Fruit fly (Drosophila melanogaster) whole organism, embryonic: Measurements from ENCODE around the gene CG34283.

Experiments
- Atf3 ChIP-seq: fragments of 200-800 bp; sonication (Bioruptor generic); optimal IDR thresholded peaks from 3 replicates; lab custom pipeline; 2016; ENCODE audit warnings: missing biosample characterization, missing genetic modification characterization
- BEAF-32 ChIP-seq: fragments of 200-800 bp; sonication (Bioruptor generic); optimal IDR thresholded peaks from 3 replicates; lab custom pipeline; 2017; ENCODE audit warnings: missing biosample characterization, missing genetic modification characterization, mild to moderate bottlenecking, moderate library complexity, missing genetic modification reagents
- CG10321 ChIP-seq: fragments of 200-800 bp; sonication (Bioruptor generic); IDR thresholded peaks from 2 replicates; pipeline ENCODE4 v1.3.6; 2022; ENCODE audit warnings: missing biosample characterization, missing genetic modification characterization
- CG10543 ChIP-seq: fragments of 200-800 bp; sonication (Bioruptor generic); optimal IDR thresholded peaks from 3 replicates; lab custom pipeline; 2017; ENCODE audit warnings: missing biosample characterization, mild to moderate bottlenecking, missing genetic modification characterization, moderate library complexity
- CG10654 ChIP-seq: fragments of 200-800 bp; sonication (Bioruptor generic); optimal IDR thresholded peaks from 2 replicates; lab custom pipeline; 2016; ENCODE audit warnings: missing biosample characterization, missing genetic modification characterization
- CG11723 ChIP-seq: fragments of 200-800 bp; sonication (Bioruptor generic); optimal IDR thresholded peaks from 2 replicates; lab custom pipeline; 2017; ENCODE audit warnings: missing biosample characterization, mild to moderate bottlenecking, missing genetic modification characterization
- CG13287 ChIP-seq: fragments of 200-800 bp; sonication (Bioruptor generic); IDR thresholded peaks from 2 replicates; pipeline ENCODE4 v1.3.6; 2022; ENCODE audit warnings: missing biosample characterization, missing genetic modification characterization; ENCODE audit not compliant: partially characterized antibody
- CG13424 ChIP-seq: fragments of 200-800 bp; sonication (Bioruptor generic); optimal IDR thresholded peaks from 2 replicates; lab custom pipeline; 2019; ENCODE audit warnings: missing biosample characterization, mild to moderate bottlenecking, missing genetic modification characterization, moderate library complexity
- CG15073 ChIP-seq: fragments of 200-800 bp; sonication (Bioruptor generic); optimal IDR thresholded peaks from 2 replicates; lab custom pipeline; 2016; ENCODE audit warnings: missing biosample characterization, missing genetic modification characterization
- CG17385 ChIP-seq: fragments of 200-800 bp; sonication (Bioruptor generic); optimal IDR thresholded peaks from 3 replicates; lab custom pipeline; 2018; ENCODE audit warnings: missing biosample characterization, mild to moderate bottlenecking, missing genetic modification characterization
- CG18011 ChIP-seq: fragments of 200-800 bp; sonication (Bioruptor generic); optimal IDR thresholded peaks from 2 replicates; lab custom pipeline; 2017; ENCODE audit warnings: missing biosample characterization, missing genetic modification characterization, mild to moderate bottlenecking, moderate library complexity, missing genotype
- CG2120 ChIP-seq: fragments of 200-800 bp; sonication (Bioruptor generic); optimal IDR thresholded peaks from 3 replicates; lab custom pipeline; 2016; ENCODE audit warnings: missing biosample characterization, missing genetic modification characterization
- CG32772 ChIP-seq: fragments of 200-800 bp; sonication (Bioruptor generic); IDR thresholded peaks from 2 replicates; pipeline ENCODE4 v1.3.6; 2022; ENCODE audit warnings: missing biosample characterization, missing genetic modification characterization
- CG34422 ChIP-seq: fragments of 200-800 bp; sonication (Bioruptor generic); IDR thresholded peaks from 3 replicates; pipeline ENCODE4 v1.3.6; 2022; ENCODE audit warnings: missing biosample characterization, missing genetic modification characterization
- CG3995 ChIP-seq: fragments of 200-800 bp; sonication (Bioruptor generic); optimal IDR thresholded peaks from 3 replicates; lab custom pipeline; 2016; ENCODE audit warnings: missing biosample characterization, missing genetic modification characterization
- CG42726 ChIP-seq: fragments of 200-800 bp; sonication (Bioruptor generic); IDR thresholded peaks from 2 replicates; pipeline ENCODE4 v1.3.6; 2022; ENCODE audit warnings: missing biosample characterization, missing genetic modification characterization; ENCODE audit not compliant: partially characterized antibody
- CG4854 ChIP-seq: fragments of 200-800 bp; sonication (Bioruptor generic); optimal IDR thresholded peaks from 2 replicates; lab custom pipeline; 2016; ENCODE audit warnings: missing biosample characterization, missing genetic modification characterization, inconsistent platforms
- CG6254 ChIP-seq: fragments of 200-800 bp; sonication (Bioruptor generic); optimal IDR thresholded peaks from 3 replicates; lab custom pipeline; 2017; ENCODE audit warnings: mild to moderate bottlenecking, missing biosample characterization, missing genetic modification reagents, missing genetic modification characterization
- CG7271 ChIP-seq: fragments of 200-800 bp; sonication (Bioruptor generic); optimal IDR thresholded peaks from 2 replicates; lab custom pipeline; 2018; ENCODE audit warnings: missing biosample characterization, mild to moderate bottlenecking, missing genetic modification characterization, moderate library complexity
- CG7556 ChIP-seq: fragments of 200-800 bp; sonication (Bioruptor generic); optimal IDR thresholded peaks from 2 replicates; lab custom pipeline; 2017; ENCODE audit warnings: missing biosample characterization, mild to moderate bottlenecking, missing genetic modification characterization
- CG8388 ChIP-seq: fragments of 200-800 bp; sonication (Bioruptor generic); optimal IDR thresholded peaks from 2 replicates; lab custom pipeline; 2019; ENCODE audit warnings: missing biosample characterization, mild to moderate bottlenecking, missing genetic modification characterization, moderate library complexity
- CG9437 ChIP-seq: fragments of 200-800 bp; sonication (Bioruptor generic); optimal IDR thresholded peaks from 2 replicates; lab custom pipeline; 2018; ENCODE audit warnings: missing biosample characterization, mild to moderate bottlenecking, missing genetic modification characterization
- CoRest ChIP-seq: fragments of 200-800 bp; sonication (Bioruptor generic); optimal IDR thresholded peaks from 3 replicates; lab custom pipeline; 2018; ENCODE audit warnings: missing biosample characterization, mild to moderate bottlenecking, missing genetic modification characterization, moderate library complexity
- Dp ChIP-seq: fragments of 200-800 bp; sonication (Bioruptor generic); optimal IDR thresholded peaks from 2 replicates; lab custom pipeline; 2018; ENCODE audit warnings: missing biosample characterization, mild to moderate bottlenecking, missing genetic modification characterization, moderate library complexity
- E2f1 ChIP-seq: fragments of 200-800 bp; sonication (Bioruptor generic); IDR thresholded peaks from 2 replicates; pipeline ENCODE4 v1.3.6; 2022; ENCODE audit warnings: missing biosample characterization, missing genetic modification characterization
- GATAe ChIP-seq: fragments of 200-800 bp; sonication (Bioruptor generic); conservative IDR thresholded peaks from 2 replicates; pipeline ENCODE4 v1.3.6; 2022; ENCODE audit warnings: missing biosample characterization, missing genetic modification characterization
- MTF-1 ChIP-seq: fragments of 200-800 bp; sonication (Bioruptor generic); optimal IDR thresholded peaks from 2 replicates; lab custom pipeline; 2018; ENCODE audit warnings: missing biosample characterization, mild to moderate bottlenecking, missing genetic modification characterization, borderline replicate concordance
- Med ChIP-seq: fragments of 200-800 bp; sonication (Bioruptor generic); peaks from one replicate; lab custom pipeline; 2016; ENCODE audit warnings: missing biosample characterization, missing genetic modification characterization, mild to moderate bottlenecking, inconsistent platforms, moderate library complexity
- Mrtf ChIP-seq: fragments of 200-800 bp; sonication (Bioruptor generic); IDR thresholded peaks from 3 replicates; pipeline ENCODE4 v1.3.6; 2022; ENCODE audit warnings: missing biosample characterization, missing genetic modification characterization
- NFAT ChIP-seq: fragments of 200-800 bp; sonication (Bioruptor generic); IDR thresholded peaks from 2 replicates; pipeline ENCODE4 v1.3.6; 2022; ENCODE audit warnings: missing biosample characterization, missing genetic modification characterization
- Rx ChIP-seq: fragments of 200-800 bp; sonication (Bioruptor generic); IDR thresholded peaks from 2 replicates; pipeline ENCODE4 v1.3.6; 2022; ENCODE audit warnings: missing biosample characterization, missing genetic modification characterization
- Spps ChIP-seq: fragments of 200-800 bp; sonication (Bioruptor generic); optimal IDR thresholded peaks from 2 replicates; lab custom pipeline; 2018; ENCODE audit warnings: missing biosample characterization, mild to moderate bottlenecking, missing genetic modification characterization
- al ChIP-seq: fragments of 200-800 bp; sonication (Bioruptor generic); IDR thresholded peaks from 2 replicates; pipeline ENCODE4 v1.3.6; 2022; ENCODE audit warnings: missing biosample characterization, missing genetic modification characterization
- danr ChIP-seq: fragments of 200-800 bp; sonication (Bioruptor generic); IDR thresholded peaks from 2 replicates; pipeline ENCODE4 v1.3.6; 2022; ENCODE audit warnings: missing biosample characterization, missing genetic modification characterization
- exex ChIP-seq: fragments of 200-800 bp; sonication (Bioruptor generic); optimal IDR thresholded peaks from 4 replicates; lab custom pipeline; 2018; ENCODE audit warnings: missing biosample characterization, mild to moderate bottlenecking, missing genetic modification characterization, moderate library complexity
- grau ChIP-seq: fragments of 200-800 bp; optimal IDR thresholded peaks from 3 replicates; lab custom pipeline; 2019; ENCODE audit warnings: missing biosample characterization, mild to moderate bottlenecking, missing genetic modification characterization, moderate library complexity
- gsb ChIP-seq: fragments of 200-800 bp; sonication (Bioruptor generic); IDR thresholded peaks from 2 replicates; pipeline ENCODE4 v1.3.6; 2022; ENCODE audit warnings: missing biosample characterization, missing genetic modification characterization
- lbe ChIP-seq: fragments of 200-800 bp; sonication (Bioruptor generic); optimal IDR thresholded peaks from 2 replicates; lab custom pipeline; 2016; ENCODE audit warnings: missing biosample characterization, mild to moderate bottlenecking, missing genetic modification characterization
- pzg ChIP-seq: fragments of 200-800 bp; sonication (Bioruptor generic); optimal IDR thresholded peaks from 3 replicates; lab custom pipeline; 2018; ENCODE audit warnings: missing biosample characterization, mild to moderate bottlenecking, missing genetic modification characterization, moderate library complexity
- stwl ChIP-seq: fragments of 200-800 bp; sonication (Bioruptor generic); optimal IDR thresholded peaks from 3 replicates; lab custom pipeline; 2018; ENCODE audit warnings: missing biosample characterization, mild to moderate bottlenecking, missing genetic modification characterization, moderate library complexity
- vfl ChIP-seq: fragments of 200-800 bp; sonication (Bioruptor generic); optimal IDR thresholded peaks from 2 replicates; lab custom pipeline; 2016; ENCODE audit warnings: missing biosample characterization, missing genetic modification characterization

CG34283 gene

DNA sequence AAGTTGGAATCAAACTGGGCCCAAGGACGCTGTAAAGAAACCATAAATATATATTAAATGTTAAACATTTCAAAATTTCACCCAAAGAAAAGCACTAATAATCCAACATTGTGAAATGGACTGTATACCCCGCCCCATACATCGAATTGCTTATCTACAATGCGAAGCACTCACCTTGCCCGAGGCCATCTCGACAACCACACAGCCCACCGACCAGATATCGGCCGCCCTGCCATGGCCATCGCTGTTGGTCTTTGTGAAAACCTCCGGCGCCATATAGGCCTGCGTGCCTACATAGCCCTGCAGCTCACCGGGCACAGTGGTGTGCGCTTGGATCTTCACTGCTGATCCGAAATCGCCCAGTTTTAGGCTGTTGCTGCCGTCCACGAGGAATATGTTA, 11.2 kb upstream of the CG34283 start (continued):
- TF ChIP-seq CoRest (tag; lab: Kevin White, UChicago) = no peak
- peak; percentile 42 for TF ChIP-seq Med
- no peak for TF ChIP-seq CG8388 (GFP tag; lab: Kevin White, UChicago)
- TF ChIP-seq CG13424 (tag; lab: Kevin White, UChicago) = no peak
- TF ChIP-seq gsb = no peak
- TF ChIP-seq CG10321 (GFP tag; lab: Robert Waterston, UW) = no peak
- TF ChIP-seq CG11723 (GFP tag; lab: Kevin White, UChicago) = no peak
- no peak for TF ChIP-seq CG42726 (GFP tag; lab: Robert Waterston, UW)

DNA sequence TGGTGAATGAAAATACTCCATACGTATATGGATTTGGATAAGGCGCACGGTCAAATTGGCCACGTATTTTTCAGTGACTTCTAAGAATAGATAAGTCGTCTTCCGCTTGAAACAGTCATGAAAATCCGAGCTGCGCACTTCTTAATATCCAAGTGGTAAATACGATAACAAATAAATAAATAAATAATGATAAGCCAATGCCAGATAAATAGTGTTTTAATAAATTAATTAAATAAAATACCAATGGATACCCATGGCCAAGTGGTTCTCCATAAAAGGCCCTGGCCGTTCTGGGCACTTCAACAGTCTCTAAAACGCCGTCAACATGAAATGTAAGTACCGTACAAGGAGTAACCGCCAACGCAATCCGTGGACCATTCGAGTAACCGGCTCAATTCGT, 10.0 kb upstream of the CG34283 start, which contains the start of gene CG14302:
CG14302 (plus strand) TSS at position 301 of the 400 bp plus-strand sequence.
- TF ChIP-seq Mrtf (GFP tag; lab: Robert Waterston, UW) = no peak
- no peak for TF ChIP-seq CG2120 (GFP tag; lab: Kevin White, UChicago)
- TF ChIP-seq NFAT (GFP tag; lab: Robert Waterston, UW) = no peak
- no peak for TF ChIP-seq CG34422 (GFP tag; lab: Robert Waterston, UW)
- no peak for TF ChIP-seq CG10543 (GFP tag; lab: Kevin White, UChicago)
- TF ChIP-seq grau (tag; lab: Kevin White, UChicago) = no peak
- no peak for TF ChIP-seq CG17385 (GFP tag; lab: Kevin White, UChicago)
- no peak for TF ChIP-seq Rx (GFP tag; lab: Robert Waterston, UW)
- no peak for TF ChIP-seq CG10654 (GFP tag; lab: Kevin White, UChicago)
- TF ChIP-seq danr (GFP tag; lab: Robert Waterston, UW) = no peak
- no peak for TF ChIP-seq CG4854 (GFP tag; lab: Kevin White, UChicago)
- TF ChIP-seq BEAF-32 (GFP tag; lab: Kevin White, UChicago) = no peak
- no peak for TF ChIP-seq Spps (tag; lab: Kevin White, UChicago)

DNA sequence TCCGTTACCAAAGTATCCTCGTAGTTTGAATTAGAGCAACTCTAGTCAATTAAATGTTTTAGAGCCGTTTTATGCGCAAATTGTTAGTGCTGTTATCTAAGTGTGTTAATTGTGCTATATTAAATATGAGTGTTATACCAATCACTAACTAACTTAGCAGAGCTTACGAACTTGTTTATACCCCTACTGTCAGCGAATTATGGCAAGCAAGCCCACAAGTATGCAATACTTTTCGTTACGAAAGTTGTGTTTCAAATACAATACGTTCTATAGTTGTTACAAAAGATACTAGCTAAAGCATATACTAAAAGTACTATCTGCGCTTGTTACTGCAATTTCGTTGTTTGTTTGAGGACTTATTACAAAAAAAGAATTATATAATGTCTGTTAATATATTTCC, 8.9 kb upstream of the CG34283 start:
- TF ChIP-seq CG15073 (GFP tag; lab: Kevin White, UChicago) = peak; percentile 20
- TF ChIP-seq CG13287 = peak; percentile 9; the same call in 1 of the 2 replicates
- peak; percentile 20 for TF ChIP-seq exex (tag; lab: Kevin White, UChicago)
- peak; percentile 14 for TF ChIP-seq stwl (tag; lab: Kevin White, UChicago)
- TF ChIP-seq CG9437 (GFP tag; lab: Kevin White, UChicago) = peak; percentile 97
- peak; percentile 86 for TF ChIP-seq CG18011
- no peak for TF ChIP-seq CG10654 (GFP tag; lab: Kevin White, UChicago)
- TF ChIP-seq pzg (GFP tag; lab: Kevin White, UChicago) = peak; percentile 2
- no peak for TF ChIP-seq lbe (GFP tag; lab: Kevin White, UChicago)

DNA sequence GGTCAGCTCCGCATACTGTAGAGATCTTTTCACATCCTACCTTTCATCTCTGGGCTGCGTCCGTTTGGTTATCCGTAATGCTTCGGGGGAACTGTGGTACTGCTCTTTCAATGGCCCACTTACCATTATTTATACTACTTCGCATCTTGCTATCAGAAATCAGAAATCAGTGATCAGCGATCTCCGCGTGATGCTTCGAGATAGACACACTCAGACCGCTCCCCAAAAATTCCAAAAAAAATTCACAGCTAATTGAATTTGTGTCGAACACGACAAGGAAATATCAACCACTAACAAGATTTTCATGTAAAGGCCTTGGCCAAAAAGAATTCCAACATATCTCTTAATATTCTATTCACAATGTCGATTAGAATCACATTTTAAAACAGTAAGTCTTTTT, 6.0 kb upstream of the CG34283 start, which contains the start of gene CG7715:
CG7715 (minus strand) TSS at position 101 of the 400 bp plus-strand sequence.
- TF ChIP-seq CG32772 (GFP tag; lab: Robert Waterston, UW) = no peak
- no peak for TF ChIP-seq vfl (GFP tag; lab: Kevin White, UChicago)
- TF ChIP-seq GATAe (GFP tag; lab: Robert Waterston, UW) = no peak
- no peak for TF ChIP-seq CG6254
- TF ChIP-seq MTF-1 = no peak
- TF ChIP-seq CG3995 (GFP tag; lab: Kevin White, UChicago) = no peak
- TF ChIP-seq al (GFP tag; lab: Robert Waterston, UW) = no peak
- no peak for TF ChIP-seq Dp
- TF ChIP-seq Atf3 (GFP tag; lab: Kevin White, UChicago) = no peak
- TF ChIP-seq CG7271 (tag; lab: Kevin White, UChicago) = no peak
- no peak for TF ChIP-seq E2f1 (GFP tag; lab: Robert Waterston, UW)
- TF ChIP-seq CG7556 = no peak
